Worm (Caenorhabditis elegans) whole organism, young adult: Measurements from ENCODE around the gene srd-44.

Experiments used
- F57C9.4 ChIP-seq: sonication (generic microtip); optimal IDR thresholded peaks from 2 replicates; lab custom pipeline; 2017; ENCODE audit warnings: mild to moderate bottlenecking, missing genetic modification characterization, missing compliant biosample characterization
- ama-1 ChIP-seq, 3 experiments: fragments of 150-350 bp in 1 of 3; sonication (generic microtip) in 2 of 3; optimal IDR thresholded peaks; 2 replicates each; lab custom pipeline; 2014 to 2018; ENCODE audit warnings: missing biosample characterization in 2 of 3, missing genetic modification characterization in 2 of 3, missing genetic modification reagents in 2 of 3
- atf-7 ChIP-seq: sonication (generic microtip); optimal IDR thresholded peaks from 2 replicates; lab custom pipeline; 2017; ENCODE audit warnings: mild to moderate bottlenecking, missing genetic modification characterization, missing compliant biosample characterization
- efl-1 ChIP-seq: fragments of 150-350 bp; optimal IDR thresholded peaks from 2 replicates; lab custom pipeline; 2014; ENCODE audit warnings: missing biosample characterization, missing genetic modification reagents, missing genetic modification characterization
- lsl-1 ChIP-seq: fragments of 200-800 bp; sonication (Bioruptor generic); optimal IDR thresholded peaks from 2 replicates; lab custom pipeline; 2018; ENCODE audit warnings: mild to moderate bottlenecking, missing genetic modification characterization, moderate library complexity, missing compliant biosample characterization
- unc-62 ChIP-seq: fragments of 150-350 bp; optimal IDR thresholded peaks from 2 replicates; lab custom pipeline; 2014; ENCODE audit warnings: missing biosample characterization, missing genetic modification reagents, missing genetic modification characterization
- zim-3 ChIP-seq: sonication (generic microtip); optimal IDR thresholded peaks from 2 replicates; lab custom pipeline; 2017; ENCODE audit warnings: mild to moderate bottlenecking, missing genetic modification characterization, moderate library complexity, missing compliant biosample characterization
- ztf-28 ChIP-seq: fragments of 200-800 bp; sonication (Bioruptor generic); IDR thresholded peaks from 2 replicates; pipeline ENCODE4 v1.3.6; 2022; ENCODE audit warnings: missing genetic modification reagents, missing genetic modification characterization, missing compliant biosample characterization

DNA sequence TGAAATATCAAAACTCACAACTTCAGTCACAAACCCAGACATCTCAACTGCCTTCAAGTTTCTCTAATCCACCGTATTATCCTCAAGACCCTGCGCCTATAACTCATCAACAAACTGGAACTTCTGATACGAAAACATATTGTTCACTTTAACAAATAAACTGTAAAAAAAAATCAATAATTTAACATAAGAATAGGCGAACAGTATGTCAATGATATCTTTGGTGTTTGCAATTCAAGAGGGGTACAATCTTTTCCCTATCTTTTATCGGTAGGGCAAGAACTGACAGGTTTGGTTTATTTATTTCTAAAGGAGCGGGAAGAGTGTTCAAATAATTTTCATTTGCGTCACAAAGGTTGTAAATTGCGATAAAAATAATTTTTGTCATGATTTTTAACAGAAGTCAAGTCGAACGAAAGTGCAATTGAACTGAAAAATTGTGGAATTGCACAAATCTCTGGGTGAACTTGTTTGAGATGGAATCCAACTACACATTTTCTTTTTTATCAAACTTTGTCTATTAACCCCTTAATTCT is 24.8 kb downstream of the srd-44 start:
- TF ChIP-seq F57C9.4 (peak; percentile 71), ama-1 (optimal IDR thresholded peaks at IDR 0.05; lab: Kevin White, UChicago) (no peak), ama-1 (GFP tag; optimal IDR thresholded peaks at IDR 0.05; lab: Kevin White, UChicago) (peak in 1 of 2 experiments; percentile 73), efl-1 (GFP tag; lab: Kevin White, UChicago) (no peak), atf-7 (peak; percentile 98), zim-3 (tag; lab: Kevin White, UChicago) (peak; percentile 23), lsl-1 (GFP tag; lab: Kevin White, UChicago) (no peak), ztf-28 (GFP tag; lab: Robert Waterston, UW) (no peak), unc-62 (GFP tag; lab: Kevin White, UChicago) (no peak)
